Worm (Caenorhabditis elegans) whole organism, L4 larva: Measurements from ENCODE around the gene F19G12.8.
A peak's percentile ranks its signal among the peaks of the same experiment; 100 is the strongest.

Source experiments
- F26F4.8 ChIP-seq: fragments of 200-800 bp; sonication (Bioruptor generic); conservative IDR thresholded peaks from 2 replicates; pipeline ENCODE4 v1.3.6; 2022; ENCODE audit warnings: missing genetic modification characterization, missing compliant biosample characterization
- T20F7.1 ChIP-seq: fragments of 200-800 bp; sonication (Bioruptor generic); optimal IDR thresholded peaks from 2 replicates; lab custom pipeline; 2018; ENCODE audit warnings: mild to moderate bottlenecking, missing genetic modification characterization, missing compliant biosample characterization
- Y48G9A.11 ChIP-seq: fragments of 200-800 bp; sonication (Bioruptor generic); IDR thresholded peaks from 2 replicates; pipeline ENCODE4 v1.3.6; 2022; ENCODE audit warnings: missing genetic modification reagents, missing genetic modification characterization, missing compliant biosample characterization
- Y5F2A.4 ChIP-seq: fragments of 200-800 bp; sonication (Bioruptor generic); optimal IDR thresholded peaks from 2 replicates; lab custom pipeline; 2018; ENCODE audit warnings: mild to moderate bottlenecking, missing genetic modification characterization, missing compliant biosample characterization
- Y75B8A.6 ChIP-seq: fragments of 200-800 bp; sonication (Bioruptor generic); IDR thresholded peaks from 2 replicates; pipeline ENCODE4 v1.3.6; 2022; ENCODE audit warnings: missing genetic modification reagents, missing genetic modification characterization, missing compliant biosample characterization
- aha-1 ChIP-seq: fragments of 150-350 bp; peaks from one replicate; lab custom pipeline; 2014; ENCODE audit warnings: missing biosample characterization, missing genetic modification characterization
- ama-1 ChIP-seq: fragments of 150-350 bp; optimal IDR thresholded peaks from 2 replicates; lab custom pipeline; 2014; ENCODE audit warnings: inconsistent platforms, mixed read lengths
- arid-1 ChIP-seq: fragments of 200-800 bp; sonication (Bioruptor generic); conservative IDR thresholded peaks from 2 replicates; pipeline ENCODE4 v1.3.6; 2022; ENCODE audit warnings: missing genetic modification reagents, missing genetic modification characterization, missing compliant biosample characterization
- attf-4 ChIP-seq: sonication (generic microtip); optimal IDR thresholded peaks from 3 replicates; lab custom pipeline; 2017; ENCODE audit warnings: missing biosample characterization, missing genetic modification characterization
- ceh-20 ChIP-seq: fragments of 200-800 bp; sonication (Bioruptor generic); IDR thresholded peaks from 2 replicates; pipeline ENCODE4 v1.3.6; 2022; ENCODE audit warnings: missing genetic modification reagents, missing genetic modification characterization, missing compliant biosample characterization
- ceh-44 ChIP-seq: fragments of 200-800 bp; sonication (Bioruptor generic); IDR thresholded peaks from 2 replicates; pipeline ENCODE4 v1.3.6; 2022; ENCODE audit warnings: missing genetic modification reagents, missing genetic modification characterization, missing compliant biosample characterization
- ceh-62 ChIP-seq: sonication (generic microtip); optimal IDR thresholded peaks from 2 replicates; lab custom pipeline; 2017; ENCODE audit warnings: missing biosample characterization, missing genetic modification characterization
- cey-2 ChIP-seq: sonication (generic microtip); optimal IDR thresholded peaks from 3 replicates; lab custom pipeline; 2017; ENCODE audit warnings: missing genetic modification characterization, mild to moderate bottlenecking, missing compliant biosample characterization, antibody characterized with exemption, borderline replicate concordance; ENCODE audit not compliant: insufficient read depth
- ctbp-1 ChIP-seq: fragments of 200-800 bp; sonication (Bioruptor generic); IDR thresholded peaks from 2 replicates; pipeline ENCODE4 v1.3.6; 2022; ENCODE audit warnings: missing genetic modification reagents, missing genetic modification characterization, missing compliant biosample characterization
- daf-16 ChIP-seq, 3 experiments: sonication (generic microtip); optimal IDR thresholded peaks; 2 replicates each; lab custom pipeline; 2016 to 2017; ENCODE audit warnings: missing genetic modification characterization in 3 of 3, missing genetic modification reagents in 3 of 3, mild to moderate bottlenecking in 2 of 3, missing compliant biosample characterization in 2 of 3, missing biosample characterization in 1 of 3, moderate library complexity in 1 of 3
- dmd-6 ChIP-seq: fragments of 200-800 bp; sonication (Bioruptor generic); IDR thresholded peaks from 2 replicates; pipeline ENCODE4 v1.3.6; 2022; ENCODE audit warnings: missing genetic modification reagents, missing genetic modification characterization, missing compliant biosample characterization
- duxl-1 ChIP-seq: sonication (generic microtip); optimal IDR thresholded peaks from 2 replicates; lab custom pipeline; 2016; ENCODE audit warnings: mild to moderate bottlenecking, missing genetic modification characterization, moderate library complexity, missing compliant biosample characterization; ENCODE audit not compliant: poor library complexity
- dve-1 ChIP-seq: sonication (generic microtip); optimal IDR thresholded peaks from 2 replicates; lab custom pipeline; 2017; ENCODE audit warnings: antibody characterized with exemption, mild to moderate bottlenecking, missing genetic modification characterization, missing compliant biosample characterization; ENCODE audit not compliant: insufficient read depth
- fos-1 ChIP-seq: fragments of 150-350 bp; optimal IDR thresholded peaks from 2 replicates; lab custom pipeline; 2014; ENCODE audit warnings: missing biosample characterization, missing genetic modification characterization
- gei-8 ChIP-seq: fragments of 200-800 bp; sonication (Bioruptor generic); optimal IDR thresholded peaks from 2 replicates; lab custom pipeline; 2018; ENCODE audit warnings: mild to moderate bottlenecking, missing genetic modification characterization, missing compliant biosample characterization
- hif-1 ChIP-seq, 2 experiments: sonication (generic microtip); optimal IDR thresholded peaks; 2 replicates each; lab custom pipeline; 2016 to 2017; ENCODE audit warnings: missing compliant biosample characterization in 2 of 2, missing genetic modification characterization in 2 of 2, missing genetic modification reagents in 2 of 2, missing genotype in 2 of 2, mild to moderate bottlenecking in 1 of 2
- hlh-30 ChIP-seq: sonication (generic microtip); optimal IDR thresholded peaks from 2 replicates; lab custom pipeline; 2017; ENCODE audit warnings: antibody characterized with exemption, mild to moderate bottlenecking, missing genetic modification characterization, missing compliant biosample characterization; ENCODE audit not compliant: insufficient read depth
- hmg-1.1 ChIP-seq: fragments of 200-800 bp; sonication (Bioruptor generic); IDR thresholded peaks from 2 replicates; pipeline ENCODE4 v1.3.6; 2022; ENCODE audit warnings: missing genetic modification reagents, missing genetic modification characterization, missing compliant biosample characterization
- jun-1 ChIP-seq: fragments of 150-350 bp; optimal IDR thresholded peaks from 2 replicates; lab custom pipeline; 2014; ENCODE audit warnings: missing biosample characterization, missing genetic modification reagents, missing genetic modification characterization
- mes-2 ChIP-seq: sonication (generic microtip); optimal IDR thresholded peaks from 2 replicates; lab custom pipeline; 2016; ENCODE audit warnings: missing genotype, mild to moderate bottlenecking, missing genetic modification characterization, missing compliant biosample characterization; ENCODE audit not compliant: poor library complexity, severe bottlenecking
- nhr-10 ChIP-seq: fragments of 150-350 bp; optimal IDR thresholded peaks from 2 replicates; lab custom pipeline; 2014; ENCODE audit warnings: missing biosample characterization, missing genetic modification characterization
- nhr-102 ChIP-seq: sonication (generic microtip); optimal IDR thresholded peaks from 2 replicates; lab custom pipeline; 2016; ENCODE audit warnings: mild to moderate bottlenecking, missing genetic modification characterization, moderate library complexity, missing compliant biosample characterization
- nhr-28 ChIP-seq: fragments of 150-350 bp; optimal IDR thresholded peaks from 2 replicates; lab custom pipeline; 2014; ENCODE audit warnings: missing biosample characterization, missing genetic modification characterization
- nhr-42 ChIP-seq: fragments of 200-800 bp; sonication (Bioruptor generic); IDR thresholded peaks from 2 replicates; pipeline ENCODE4 v1.3.6; 2022; ENCODE audit warnings: missing genetic modification characterization, missing compliant biosample characterization
- nhr-6 ChIP-seq: fragments of 150-350 bp; optimal IDR thresholded peaks from 2 replicates; lab custom pipeline; 2014; ENCODE audit warnings: missing biosample characterization, missing genetic modification characterization
- pqm-1 ChIP-seq: sonication (generic microtip); optimal IDR thresholded peaks from 2 replicates; lab custom pipeline; 2017; ENCODE audit warnings: missing biosample characterization, missing genetic modification characterization
- rbr-2 ChIP-seq: sonication (generic microtip); optimal IDR thresholded peaks from 2 replicates; lab custom pipeline; 2016; ENCODE audit warnings: missing genotype, missing genetic modification characterization, missing compliant biosample characterization
- set-16 ChIP-seq: fragments of 200-800 bp; sonication (Bioruptor generic); IDR thresholded peaks from 2 replicates; pipeline ENCODE4 v1.3.6; 2022; ENCODE audit warnings: missing genetic modification reagents, missing genetic modification characterization, missing compliant biosample characterization
- spr-1 ChIP-seq: sonication (generic microtip); optimal IDR thresholded peaks from 2 replicates; lab custom pipeline; 2016; ENCODE audit warnings: mild to moderate bottlenecking, missing genetic modification characterization, missing compliant biosample characterization
- unc-62 ChIP-seq, 3 experiments: fragments of 150-350 bp in 1 of 3; sonication (generic microtip); optimal IDR thresholded peaks in 2 of 3; peaks in 1 of 3; 1 replicate in 1 of 3; 2 replicates in 2 of 3; lab custom pipeline; 2014 to 2017; ENCODE audit warnings: missing biosample characterization in 3 of 3, missing genetic modification characterization in 3 of 3, missing genetic modification reagents in 3 of 3, missing genotype in 1 of 3
- vab-7 ChIP-seq: fragments of 200-800 bp; sonication (Bioruptor generic); IDR thresholded peaks from 2 replicates; pipeline ENCODE4 v1.3.6; 2022; ENCODE audit warnings: missing genetic modification reagents, missing genetic modification characterization, missing compliant biosample characterization
- zag-1 ChIP-seq: fragments of 150-350 bp; optimal IDR thresholded peaks from 2 replicates; lab custom pipeline; 2014; ENCODE audit warnings: missing biosample characterization, missing genetic modification characterization
- zfp-2 ChIP-seq: sonication (generic microtip); optimal IDR thresholded peaks from 2 replicates; lab custom pipeline; 2016; ENCODE audit warnings: mild to moderate bottlenecking, missing genetic modification characterization, missing compliant biosample characterization
- ztf-11 ChIP-seq: fragments of 150-350 bp; optimal IDR thresholded peaks from 2 replicates; lab custom pipeline; 2014; ENCODE audit warnings: missing biosample characterization, missing genetic modification characterization
- ztf-7 ChIP-seq: fragments of 150-350 bp; optimal IDR thresholded peaks from 2 replicates; lab custom pipeline; 2014; ENCODE audit warnings: missing biosample characterization, missing genetic modification characterization

F19G12.8 gene

ce11 chrX:1416776-1417354 is at the start of gene F19G12.8, which contains the start of gene F19G12.4:
Gene F19G12.8, plus strand, starts transcription at chrX:1417320.
Gene F19G12.4, plus strand, starts transcription at chrX:1417304.
- TF ChIP-seq nhr-28 (peak; percentile 48), attf-4 (tag; lab: Kevin White, UChicago) (no peak), aha-1 (tag; lab: Kevin White, UChicago) (peak; percentile 88), hif-1 (tag; optimal IDR thresholded peaks at IDR 0.05; lab: Kevin White, UChicago) (no peak), gei-8 (GFP tag; lab: Kevin White, UChicago) (no peak), pqm-1 (tag; lab: Kevin White, UChicago) (peak; percentile 83)
- TF ChIP-seq, all 104 proteins: peak for 3

ce11 chrX:1367416-1367815 is 49.7 kb upstream of the F19G12.8 start, which contains the start of gene dgn-2:
Gene dgn-2, minus strand, starts transcription at chrX:1367516.
- TF ChIP-seq Y5F2A.4 (GFP tag; lab: Kevin White, UChicago) (no peak), dmd-6 (GFP tag; lab: Robert Waterston, UW) (no peak), fos-1 (tag; lab: Kevin White, UChicago) (no peak), nhr-6 (tag; lab: Kevin White, UChicago) (no peak), nhr-10 (tag; lab: Kevin White, UChicago) (no peak)
- TF ChIP-seq, all 104 proteins: peak for 0

DNA sequence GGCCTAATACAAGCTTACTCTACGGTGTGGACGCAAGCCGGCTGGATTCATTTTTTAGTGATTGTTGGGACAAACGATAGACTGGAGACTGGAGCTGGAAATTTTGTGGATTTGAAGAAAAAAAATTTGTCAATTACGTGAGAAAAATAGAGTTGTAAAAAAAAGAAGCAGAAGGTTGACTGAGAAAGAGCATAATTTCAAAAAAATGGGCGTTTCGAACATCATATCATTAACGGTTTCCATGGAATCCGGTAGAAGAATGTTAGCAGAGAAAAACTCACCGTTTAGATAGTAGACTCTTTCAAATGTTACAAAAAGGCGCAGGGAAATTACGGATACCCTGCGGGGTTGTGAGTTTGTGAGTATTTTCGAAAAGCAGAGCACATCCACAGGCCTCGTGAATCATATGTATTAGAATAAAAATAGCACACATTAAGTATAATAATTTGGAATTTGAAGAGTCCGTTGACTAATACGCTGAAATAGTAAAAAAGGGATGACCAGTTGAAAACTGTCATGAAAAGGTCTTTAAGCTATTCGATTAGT is 46.3 kb upstream of the F19G12.8 start, which contains the start of gene F56C3.7:
Gene F56C3.7 (minus strand): TSS at position 51 of the 546 bp plus-strand sequence.
- TF ChIP-seq hmg-1.1 (GFP tag; lab: Robert Waterston, UW) (peak; percentile 46), unc-62 (GFP tag; optimal IDR thresholded peaks at IDR 0.05 in 1 of 2; lab: Kevin White, UChicago) (peak in 1 of 2 experiments; percentile 19), unc-62 (tag; optimal IDR thresholded peaks at IDR 0.05; lab: Kevin White, UChicago) (no peak), rbr-2 (no peak), nhr-42 (GFP tag; lab: Robert Waterston, UW) (peak; percentile 67; the same call in 1 of the 2 replicates), mes-2 (tag; lab: Kevin White, UChicago) (peak; percentile 49), ceh-62 (no peak), duxl-1 (tag; lab: Kevin White, UChicago) (peak; percentile 39)

DNA sequence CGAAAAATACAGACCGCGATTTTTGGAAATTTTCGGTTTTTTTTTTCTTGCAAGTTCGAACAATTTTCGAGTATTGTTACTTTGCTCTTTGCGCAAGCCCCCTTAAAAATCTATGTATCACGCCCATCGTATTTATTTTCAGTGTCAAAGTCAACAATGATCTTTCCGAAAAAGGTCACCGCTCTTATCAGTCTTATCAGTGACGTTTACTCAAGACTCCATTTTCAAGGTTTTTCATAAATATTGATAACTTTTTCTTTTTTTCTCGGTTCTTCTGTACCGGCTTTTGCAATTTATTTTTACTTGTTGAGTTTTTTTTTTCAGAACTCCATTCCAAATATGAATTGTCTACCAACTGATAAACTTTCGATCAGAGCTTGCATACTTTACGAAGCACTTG is 45.4 kb upstream of the F19G12.8 start, which contains the start of gene fbxa-190:
Gene fbxa-190 (plus strand): TSS at position 325 of the 400 bp plus-strand sequence.
- TF ChIP-seq T20F7.1 (GFP tag; lab: Kevin White, UChicago) (no peak), cey-2 (tag; lab: Kevin White, UChicago) (no peak), gei-8 (GFP tag; lab: Kevin White, UChicago) (no peak), dmd-6 (GFP tag; lab: Robert Waterston, UW) (peak; percentile 30; the same call in 1 of the 2 replicates), hlh-30 (tag; lab: Kevin White, UChicago) (no peak), ztf-11 (tag; lab: Kevin White, UChicago) (no peak), nhr-28 (peak; percentile 22), spr-1 (no peak), vab-7 (GFP tag; lab: Robert Waterston, UW) (no peak), daf-16 (GFP tag; optimal IDR thresholded peaks at IDR 0.05; lab: Kevin White, UChicago) (no peak), daf-16 (tag; optimal IDR thresholded peaks at IDR 0.05; lab: Kevin White, UChicago) (peak; percentile 87), set-16 (GFP tag; lab: Robert Waterston, UW) (no peak), dve-1 (tag; lab: Kevin White, UChicago) (peak; percentile 4), attf-4 (tag; lab: Kevin White, UChicago) (no peak), Y48G9A.11 (no peak), arid-1 (GFP tag; lab: Robert Waterston, UW) (no peak), Y75B8A.6 (GFP tag; lab: Robert Waterston, UW) (no peak), ama-1 (lab: Kevin White, UChicago) (no peak), pqm-1 (tag; lab: Kevin White, UChicago) (peak; percentile 58), ceh-20 (no peak), zfp-2 (tag; lab: Kevin White, UChicago) (no peak), ztf-7 (tag; lab: Kevin White, UChicago) (no peak), nhr-42 (GFP tag; lab: Robert Waterston, UW) (no peak), hif-1 (tag; optimal IDR thresholded peaks at IDR 0.05; lab: Kevin White, UChicago) (no peak), nhr-102 (tag; lab: Kevin White, UChicago) (no peak), ctbp-1 (GFP tag; lab: Robert Waterston, UW) (no peak), ceh-44 (GFP tag; lab: Robert Waterston, UW) (no peak), F26F4.8 (GFP tag; lab: Robert Waterston, UW) (no peak), nhr-10 (tag; lab: Kevin White, UChicago) (no peak), nhr-6 (tag; lab: Kevin White, UChicago) (no peak), duxl-1 (tag; lab: Kevin White, UChicago) (no peak), jun-1 (tag; lab: Kevin White, UChicago) (no peak), zag-1 (tag; lab: Kevin White, UChicago) (no peak)
